Worm (Caenorhabditis elegans) whole organism, L2 larva: Measurements from ENCODE around the gene cyp-13A12.

ENCODE experiments used
- C34F6.9 ChIP-seq: fragments of 150-350 bp; optimal IDR thresholded peaks from 2 replicates; lab custom pipeline; 2014; ENCODE audit warnings: missing biosample characterization, missing genetic modification characterization
- F13H6.1 ChIP-seq: sonication (generic microtip); optimal IDR thresholded peaks from 2 replicates; lab custom pipeline; 2016; ENCODE audit warnings: missing genetic modification characterization, missing compliant biosample characterization
- R02D3.7 ChIP-seq: fragments of 150-350 bp; optimal IDR thresholded peaks from 2 replicates; lab custom pipeline; 2014; ENCODE audit warnings: missing biosample characterization, missing genetic modification characterization
- Y55F3AM.14 ChIP-seq: fragments of 200-800 bp; sonication (Bioruptor generic); optimal IDR thresholded peaks from 2 replicates; lab custom pipeline; 2018; ENCODE audit warnings: mild to moderate bottlenecking, missing genetic modification characterization, missing compliant biosample characterization
- ZK546.5 ChIP-seq: sonication (generic microtip); optimal IDR thresholded peaks from 2 replicates; lab custom pipeline; 2017; ENCODE audit warnings: missing biosample characterization, missing genetic modification characterization
- alr-1 ChIP-seq: fragments of 150-350 bp; optimal IDR thresholded peaks from 2 replicates; lab custom pipeline; 2014; ENCODE audit warnings: missing biosample characterization, missing genetic modification characterization
- aly-2 ChIP-seq: fragments of 150-350 bp; optimal IDR thresholded peaks from 2 replicates; lab custom pipeline; 2014; ENCODE audit warnings: missing biosample characterization, missing genetic modification characterization
- ama-1 ChIP-seq: fragments of 150-350 bp; optimal IDR thresholded peaks from 2 replicates; lab custom pipeline; 2018; ENCODE audit warnings: inconsistent platforms
- blmp-1 ChIP-seq: sonication (generic microtip); optimal IDR thresholded peaks from 2 replicates; lab custom pipeline; 2017; ENCODE audit warnings: missing genetic modification characterization, mild to moderate bottlenecking, missing compliant biosample characterization, antibody characterized with exemption, moderate library complexity; ENCODE audit not compliant: insufficient read depth
- ceh-16 ChIP-seq: fragments of 150-350 bp; optimal IDR thresholded peaks from 2 replicates; lab custom pipeline; 2014; ENCODE audit warnings: missing biosample characterization, missing genetic modification characterization
- ceh-82 ChIP-seq: fragments of 150-350 bp; optimal IDR thresholded peaks from 2 replicates; lab custom pipeline; 2014; ENCODE audit warnings: missing biosample characterization, missing genetic modification characterization
- crh-2 ChIP-seq: sonication (generic microtip); optimal IDR thresholded peaks from 2 replicates; lab custom pipeline; 2017; ENCODE audit warnings: missing biosample characterization, missing genetic modification characterization
- dmd-4 ChIP-seq: sonication (generic microtip); optimal IDR thresholded peaks from 2 replicates; lab custom pipeline; 2017; ENCODE audit warnings: missing biosample characterization, missing genetic modification characterization
- egl-27 ChIP-seq: sonication (generic microtip); optimal IDR thresholded peaks from 3 replicates; lab custom pipeline; 2017; ENCODE audit warnings: missing biosample characterization, missing genetic modification reagents, missing genetic modification characterization
- elt-1 ChIP-seq: fragments of 150-350 bp; optimal IDR thresholded peaks from 2 replicates; lab custom pipeline; 2014; ENCODE audit warnings: missing biosample characterization, missing genetic modification characterization
- elt-3 ChIP-seq: sonication (generic microtip); optimal IDR thresholded peaks from 2 replicates; lab custom pipeline; 2017; ENCODE audit warnings: missing biosample characterization, missing genetic modification characterization
- fos-1 ChIP-seq: fragments of 150-350 bp; optimal IDR thresholded peaks from 2 replicates; lab custom pipeline; 2014; ENCODE audit warnings: missing biosample characterization, missing genetic modification characterization
- gmeb-1 ChIP-seq: fragments of 150-350 bp; optimal IDR thresholded peaks from 2 replicates; lab custom pipeline; 2014; ENCODE audit warnings: missing biosample characterization, missing genetic modification characterization
- lin-11 ChIP-seq: fragments of 150-350 bp; sonication (generic microtip); optimal IDR thresholded peaks from 2 replicates; lab custom pipeline; 2014; ENCODE audit warnings: missing biosample characterization, missing genetic modification characterization, inconsistent platforms, mixed read lengths
- lin-13 ChIP-seq: fragments of 150-350 bp; optimal IDR thresholded peaks from 2 replicates; lab custom pipeline; 2014; ENCODE audit warnings: missing biosample characterization, missing genetic modification reagents, missing genetic modification characterization
- lin-39 ChIP-seq: fragments of 150-350 bp; optimal IDR thresholded peaks from 2 replicates; lab custom pipeline; 2014; ENCODE audit warnings: missing biosample characterization, missing genetic modification reagents, missing genetic modification characterization
- lsy-2 ChIP-seq, 2 experiments: fragments of 150-350 bp in 1 of 2; sonication (generic microtip) in 1 of 2; optimal IDR thresholded peaks; 2 replicates each; lab custom pipeline; 2014 to 2017; ENCODE audit warnings: missing biosample characterization in 2 of 2, missing genetic modification characterization in 2 of 2
- mab-5 ChIP-seq: fragments of 150-350 bp; optimal IDR thresholded peaks from 2 replicates; lab custom pipeline; 2014; ENCODE audit warnings: missing biosample characterization, missing genetic modification characterization
- mbf-1 ChIP-seq: sonication (generic microtip); optimal IDR thresholded peaks from 2 replicates; lab custom pipeline; 2017; ENCODE audit warnings: missing biosample characterization, missing genetic modification characterization
- mdl-1 ChIP-seq, 2 experiments: fragments of 150-350 bp in 1 of 2; sonication (generic microtip) in 1 of 2; optimal IDR thresholded peaks; 2 replicates each; lab custom pipeline; 2017; ENCODE audit warnings: missing biosample characterization in 2 of 2, missing genetic modification characterization in 2 of 2
- nhr-10 ChIP-seq: sonication (generic microtip); optimal IDR thresholded peaks from 2 replicates; lab custom pipeline; 2017; ENCODE audit warnings: missing biosample characterization, missing genetic modification characterization
- nhr-11 ChIP-seq: fragments of 150-350 bp; optimal IDR thresholded peaks from 2 replicates; lab custom pipeline; 2014; ENCODE audit warnings: missing biosample characterization, missing genetic modification characterization
- nhr-12 ChIP-seq: fragments of 150-350 bp; optimal IDR thresholded peaks from 2 replicates; lab custom pipeline; 2014; ENCODE audit warnings: missing biosample characterization, missing genetic modification characterization
- nhr-129 ChIP-seq: fragments of 150-350 bp; optimal IDR thresholded peaks from 2 replicates; lab custom pipeline; 2014; ENCODE audit warnings: missing biosample characterization, missing genetic modification characterization
- nhr-21 ChIP-seq: fragments of 150-350 bp; optimal IDR thresholded peaks from 2 replicates; lab custom pipeline; 2014; ENCODE audit warnings: missing biosample characterization, missing genetic modification characterization
- nhr-23 ChIP-seq: fragments of 150-350 bp; optimal IDR thresholded peaks from 2 replicates; lab custom pipeline; 2014; ENCODE audit warnings: missing biosample characterization, missing genetic modification reagents, missing genetic modification characterization
- nhr-237 ChIP-seq: fragments of 150-350 bp; optimal IDR thresholded peaks from 2 replicates; lab custom pipeline; 2014; ENCODE audit warnings: missing biosample characterization, missing genetic modification characterization
- nhr-25 ChIP-seq: fragments of 150-350 bp; sonication (generic microtip); optimal IDR thresholded peaks from 3 replicates; lab custom pipeline; 2014; ENCODE audit warnings: missing biosample characterization, missing genetic modification characterization
- nhr-6 ChIP-seq: fragments of 150-350 bp; optimal IDR thresholded peaks from 2 replicates; lab custom pipeline; 2014; ENCODE audit warnings: missing biosample characterization, missing genetic modification characterization
- nhr-77 ChIP-seq: fragments of 150-350 bp; optimal IDR thresholded peaks from 2 replicates; lab custom pipeline; 2014; ENCODE audit warnings: missing biosample characterization, missing genetic modification characterization
- peb-1 ChIP-seq: fragments of 150-350 bp; optimal IDR thresholded peaks from 2 replicates; lab custom pipeline; 2014; ENCODE audit warnings: missing biosample characterization, missing genetic modification characterization
- sem-4 ChIP-seq: fragments of 150-350 bp; optimal IDR thresholded peaks from 2 replicates; lab custom pipeline; 2014; ENCODE audit warnings: missing biosample characterization, missing genetic modification reagents, missing genetic modification characterization
- skn-1 ChIP-seq: sonication (generic microtip); optimal IDR thresholded peaks from 2 replicates; lab custom pipeline; 2017; ENCODE audit warnings: missing biosample characterization, missing genetic modification characterization
- sma-3 ChIP-seq: sonication (generic microtip); optimal IDR thresholded peaks from 2 replicates; lab custom pipeline; 2016; ENCODE audit warnings: missing genetic modification reagents, missing genetic modification characterization, missing compliant biosample characterization
- sma-9 ChIP-seq, 2 experiments: fragments of 150-350 bp in 1 of 2; sonication (generic microtip) in 1 of 2; optimal IDR thresholded peaks; 2 replicates each; lab custom pipeline; 2014 to 2016; ENCODE audit warnings: missing genetic modification characterization in 2 of 2, mild to moderate bottlenecking in 1 of 2, missing biosample characterization in 1 of 2, missing compliant biosample characterization in 1 of 2, missing genetic modification reagents in 1 of 2, moderate library complexity in 1 of 2
- snpc-4 ChIP-seq: fragments of 150-350 bp; optimal IDR thresholded peaks from 2 replicates; lab custom pipeline; 2014; ENCODE audit warnings: missing biosample characterization, missing genetic modification characterization
- unc-39 ChIP-seq: fragments of 150-350 bp; optimal IDR thresholded peaks from 2 replicates; lab custom pipeline; 2014; ENCODE audit warnings: missing biosample characterization, missing genetic modification characterization
- unc-55 ChIP-seq: fragments of 150-350 bp; sonication (generic microtip); optimal IDR thresholded peaks from 3 replicates; lab custom pipeline; 2014; ENCODE audit warnings: missing biosample characterization, missing genetic modification reagents, missing genetic modification characterization
- unc-62 ChIP-seq: fragments of 150-350 bp; optimal IDR thresholded peaks from 2 replicates; lab custom pipeline; 2014; ENCODE audit warnings: missing biosample characterization, missing genetic modification reagents, missing genetic modification characterization
- zag-1 ChIP-seq: fragments of 150-350 bp; optimal IDR thresholded peaks from 2 replicates; lab custom pipeline; 2014; ENCODE audit warnings: missing biosample characterization, missing genetic modification characterization
- ztf-1 ChIP-seq: fragments of 200-800 bp; sonication (Bioruptor generic); conservative IDR thresholded peaks from 2 replicates; pipeline ENCODE4 v1.3.6; 2022; ENCODE audit warnings: missing genetic modification characterization, missing compliant biosample characterization
- ztf-11 ChIP-seq: sonication (generic microtip); optimal IDR thresholded peaks from 2 replicates; lab custom pipeline; 2017; ENCODE audit warnings: missing biosample characterization, missing genetic modification characterization
- ztf-4 ChIP-seq: fragments of 150-350 bp; optimal IDR thresholded peaks from 2 replicates; lab custom pipeline; 2014; ENCODE audit warnings: missing biosample characterization, missing genetic modification characterization

The cyp-13A12 gene

ce11 chrIII:13067884-13068767, 43.8 kb downstream of the cyp-13A12 start:
- TF ChIP-seq elt-3 (no peak), unc-39 (no peak), peb-1 (peak; percentile 13), lin-39 (tag; lab: Kevin White, UChicago) (peak; percentile 29), gmeb-1 (tag; lab: Kevin White, UChicago) (peak; percentile 30), sma-9 (GFP tag; optimal IDR thresholded peaks at IDR 0.05; lab: Kevin White, UChicago) (peak; percentile 82), sma-9 (tag; optimal IDR thresholded peaks at IDR 0.05; lab: Kevin White, UChicago) (no peak), fos-1 (tag; lab: Kevin White, UChicago) (peak; percentile 78), nhr-21 (tag; lab: Kevin White, UChicago) (peak; percentile 65), mbf-1 (tag; lab: Kevin White, UChicago) (no peak), nhr-6 (tag; lab: Kevin White, UChicago) (peak; percentile 58), nhr-12 (tag; lab: Kevin White, UChicago) (no peak), lin-13 (GFP tag; lab: Kevin White, UChicago) (peak; percentile 89), mdl-1 (tag; optimal IDR thresholded peaks at IDR 0.05; lab: Kevin White, UChicago) (peak; percentile 83 to 90), nhr-237 (no peak), nhr-10 (tag; lab: Kevin White, UChicago) (peak; percentile 6), skn-1 (tag; lab: Kevin White, UChicago) (no peak), ZK546.5 (tag; lab: Kevin White, UChicago) (no peak), ztf-1 (GFP tag; lab: Robert Waterston, UW) (no peak), egl-27 (tag; lab: Kevin White, UChicago) (peak; percentile 74), nhr-77 (tag; lab: Kevin White, UChicago) (no peak), sem-4 (peak; percentile 92), mab-5 (tag; lab: Kevin White, UChicago) (peak; percentile 31), sma-3 (GFP tag; lab: Kevin White, UChicago) (peak; percentile 66), nhr-23 (tag; lab: Kevin White, UChicago) (no peak), lsy-2 (tag; optimal IDR thresholded peaks at IDR 0.05; lab: Kevin White, UChicago) (peak; percentile 56 to 87), elt-1 (tag; lab: Kevin White, UChicago) (no peak), nhr-11 (tag; lab: Kevin White, UChicago) (no peak), blmp-1 (tag; lab: Kevin White, UChicago) (peak; percentile 20), ztf-11 (no peak), C34F6.9 (peak; percentile 95), ama-1 (peak; percentile 80), nhr-129 (tag; lab: Kevin White, UChicago) (peak; percentile 93), ceh-82 (tag; lab: Kevin White, UChicago) (peak; percentile 42), alr-1 (tag; lab: Kevin White, UChicago) (peak; percentile 49), crh-2 (tag; lab: Kevin White, UChicago) (peak; percentile 92), dmd-4 (tag; lab: Kevin White, UChicago) (no peak), ceh-16 (no peak), nhr-25 (tag; lab: Kevin White, UChicago) (peak; percentile 70), unc-62 (GFP tag; lab: Kevin White, UChicago) (no peak), Y55F3AM.14 (peak; percentile 81), R02D3.7 (tag; lab: Kevin White, UChicago) (no peak), lin-11 (tag; lab: Kevin White, UChicago) (peak; percentile 91), ztf-4 (tag; lab: Kevin White, UChicago) (peak; percentile 78), snpc-4 (tag; lab: Kevin White, UChicago) (peak; percentile 76), aly-2 (tag; lab: Kevin White, UChicago) (no peak), zag-1 (tag; lab: Kevin White, UChicago) (peak; percentile 94), unc-55 (peak; percentile 97), F13H6.1 (tag; lab: Kevin White, UChicago) (peak; percentile 94)
